Worm (Caenorhabditis elegans): ENCODE measurements around the gene ints-2.

Gene ints-2

DNA sequence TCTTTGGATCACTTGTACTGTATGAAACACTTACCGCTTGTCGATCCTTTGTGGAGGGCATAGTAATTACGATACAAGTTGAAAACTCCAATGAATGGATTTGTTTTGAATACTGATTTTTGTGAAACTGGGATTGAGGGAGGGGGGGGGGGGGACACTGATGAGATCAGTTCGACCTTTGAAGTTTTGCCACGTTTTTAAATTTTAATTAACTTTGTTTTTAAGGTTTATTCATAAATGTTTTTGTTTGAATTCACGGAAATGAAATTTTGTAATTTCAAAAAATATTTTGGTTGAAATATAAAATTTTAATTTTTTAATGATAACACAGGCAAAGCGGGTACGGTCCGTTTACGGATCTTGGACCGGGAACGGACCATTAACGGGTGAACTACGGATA is 50.5 kb downstream of the ints-2 start, which contains the start of gene ent-3:
Gene ent-3 (minus strand): TSS at position 101 of the 400 bp plus-strand sequence.
- TF ChIP-seq pha-4 (tag; optimal IDR thresholded peaks at IDR 0.05) (no peak), mdl-1 (tag; optimal IDR thresholded peaks at IDR 0.05) (no peak), snpc-4 (tag; optimal IDR thresholded peaks at IDR 0.05) (no peak), fkh-2 (tag; optimal IDR thresholded peaks at IDR 0.05) (no peak), nhr-11 (tag; optimal IDR thresholded peaks at IDR 0.05) (no peak), nhr-67 (tag; optimal IDR thresholded peaks at IDR 0.05) (no peak)

DNA sequence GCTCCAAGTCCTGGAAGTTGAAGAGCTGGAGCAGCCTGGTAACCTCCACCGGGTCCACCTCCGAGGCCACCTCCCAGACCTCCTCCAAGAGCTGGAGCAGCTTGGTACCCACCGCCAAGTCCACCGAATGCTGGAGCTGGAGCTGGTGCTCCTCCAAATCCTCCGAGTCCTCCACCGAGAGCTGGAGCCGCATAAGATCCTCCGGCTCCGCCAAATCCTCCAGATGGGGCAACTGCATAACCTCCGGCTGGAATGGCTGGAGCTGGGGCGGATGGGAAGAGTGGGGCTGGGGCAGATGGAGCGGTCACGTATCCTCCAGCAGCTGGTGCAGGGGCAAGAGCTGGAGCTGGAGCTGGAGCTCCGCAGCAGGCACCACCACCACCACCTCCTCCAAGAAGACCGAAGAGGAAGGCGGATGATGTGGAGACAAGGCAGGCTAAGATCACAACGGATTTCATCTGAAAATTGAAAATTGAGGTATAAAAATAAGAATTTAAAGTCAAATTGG is 55.3 kb downstream of the ints-2 start, which contains the start of gene K02E11.10:
Gene K02E11.10 (minus strand): TSS at position 458 of the 508 bp plus-strand sequence.
- TF ChIP-seq unc-62 (GFP tag; optimal IDR thresholded peaks at IDR 0.05) (no peak), nhr-237 (tag; optimal IDR thresholded peaks at IDR 0.05) (no peak), pha-4 (tag; optimal IDR thresholded peaks at IDR 0.05) (no peak), ztf-4 (tag; optimal IDR thresholded peaks at IDR 0.05) (no peak), nhr-76 (tag; optimal IDR thresholded peaks at IDR 0.05) (no peak), ZK546.5 (tag; optimal IDR thresholded peaks at IDR 0.05) (no peak), aly-2 (tag; optimal IDR thresholded peaks at IDR 0.05) (no peak), skn-1 (tag; optimal IDR thresholded peaks at IDR 0.05) (no peak)
